Worm (Caenorhabditis elegans) whole organism, late embryonic: Measurements from ENCODE around the gene dcn-1.

Source experiments
- ceh-14 ChIP-seq: sonication (generic microtip); optimal IDR thresholded peaks from 2 replicates; lab custom pipeline; 2016; ENCODE audit warnings: missing genotype, missing genetic modification characterization, missing compliant biosample characterization
- elt-2 ChIP-seq: sonication (generic microtip); optimal IDR thresholded peaks from 2 replicates; lab custom pipeline; 2016; ENCODE audit warnings: missing genetic modification reagents, missing genetic modification characterization, missing compliant biosample characterization
- lim-6 ChIP-seq: sonication (generic microtip); optimal IDR thresholded peaks from 2 replicates; lab custom pipeline; 2016; ENCODE audit warnings: missing genetic modification characterization, missing compliant biosample characterization

- TF ChIP-seq ceh-14 (tag; lab: Kevin White, UChicago) (no peak), lim-6 (tag; lab: Kevin White, UChicago) (no peak), elt-2 (tag; lab: Kevin White, UChicago) (no peak)
Measured at ce11 chrIII:4275704-4276103, 38.0 kb upstream of the dcn-1 start.
